Fruit fly (Drosophila melanogaster): ENCODE data around the gene CG18764.

The CG18764 gene

dm6 chr3R:11657786-11658193 lies 31.1 kb downstream of the CG18764 start (continued):
- TF ChIP-seq pnt (GFP tag; optimal IDR thresholded peaks at IDR 0.05) (peak; percentile 35), Doc2 (GFP tag; IDR thresholded peaks at IDR 0.05) (no peak), CG8290 (GFP tag; optimal IDR thresholded peaks at IDR 0.05) (no peak), CG8290 (tag; optimal IDR thresholded peaks at IDR 0.05) (peak in 1 of 2 experiments; percentile 45), ash1 (GFP tag; optimal IDR thresholded peaks at IDR 0.05) (no peak), CG7987 (GFP tag; optimal IDR thresholded peaks at IDR 0.05) (no peak), CG15514 (GFP tag; optimal IDR thresholded peaks at IDR 0.05) (peak; percentile 15), CG18599 (GFP tag; optimal IDR thresholded peaks at IDR 0.05) (peak; percentile 44), zfh2 (GFP tag; optimal IDR thresholded peaks at IDR 0.05) (peak; percentile 52), eyg (GFP tag; optimal IDR thresholded peaks at IDR 0.05) (no peak), CG17359 (tag; optimal IDR thresholded peaks at IDR 0.05) (peak; percentile 30), dpn (GFP tag; optimal IDR thresholded peaks at IDR 0.05) (peak; percentile 4 to 41), Ets97D (GFP tag; optimal IDR thresholded peaks at IDR 0.05) (no peak), Poxn (GFP tag; IDR thresholded peaks at IDR 0.05) (no peak), Hmx (GFP tag; optimal IDR thresholded peaks at IDR 0.05) (no peak), Med (GFP tag) (peak; percentile 81), Dbx (GFP tag; IDR thresholded peaks at IDR 0.05) (0 out of 3 replicates have a peak, but pooled peaks have one; percentile 35), MESR4 (GFP tag; optimal IDR thresholded peaks at IDR 0.05) (no peak), ftz-f1 (GFP tag; optimal IDR thresholded peaks at IDR 0.05) (no peak), repo (GFP tag; optimal IDR thresholded peaks at IDR 0.05) (no peak), CG12769 (tag; optimal IDR thresholded peaks at IDR 0.05) (peak; percentile 74), ind (GFP tag; optimal IDR thresholded peaks at IDR 0.05) (peak; percentile 0), dmrt99B (tag; optimal IDR thresholded peaks at IDR 0.05) (peak; percentile 10), CG3065 (GFP tag; optimal IDR thresholded peaks at IDR 0.05) (no peak), CG17912 (GFP tag; optimal IDR thresholded peaks at IDR 0.05) (no peak), CG6689 (GFP tag; IDR thresholded peaks at IDR 0.05) (0 out of 2 replicates have a peak, but pooled peaks have one; percentile 24), C15 (GFP tag; IDR thresholded peaks at IDR 0.05) (no peak), CG12942 (GFP tag; optimal IDR thresholded peaks at IDR 0.05) (no peak), CG13424 (tag; optimal IDR thresholded peaks at IDR 0.05) (peak; percentile 33), CG2875 (GFP tag; optimal IDR thresholded peaks at IDR 0.05) (no peak), CG30431 (GFP tag; optimal IDR thresholded peaks at IDR 0.05) (no peak), BtbVII (GFP tag; optimal IDR thresholded peaks at IDR 0.05) (peak; percentile 21), CG32532 (GFP tag; IDR thresholded peaks at IDR 0.05) (peak; percentile 66), D (optimal IDR thresholded peaks at IDR 0.05) (no peak), D (GFP tag; optimal IDR thresholded peaks at IDR 0.05) (no peak), CG1233 (GFP tag; optimal IDR thresholded peaks at IDR 0.05) (no peak), CG1529 (GFP tag; optimal IDR thresholded peaks at IDR 0.05) (no peak), CHES-1-like (GFP tag; optimal IDR thresholded peaks at IDR 0.05) (no peak), CG42726 (GFP tag; IDR thresholded peaks at IDR 0.05; ENCODE audit: partially characterized antibody) (no peak), lmd (GFP tag; IDR thresholded peaks at IDR 0.05) (peak; percentile 29; the same call in 1 of the 2 replicates), Bteb2 (GFP tag; optimal IDR thresholded peaks at IDR 0.05) (peak; percentile 9), CG17568 (GFP tag; optimal IDR thresholded peaks at IDR 0.05) (no peak), ewg (GFP tag; optimal IDR thresholded peaks at IDR 0.05) (no peak), CG10565 (GFP tag; optimal IDR thresholded peaks at IDR 0.05) (no peak), CG6272 (GFP tag; IDR thresholded peaks at IDR 0.05) (no peak), corto (GFP tag; optimal IDR thresholded peaks at IDR 0.05) (peak; percentile 73), CG13624 (GFP tag; optimal IDR thresholded peaks at IDR 0.05) (peak; percentile 34), gem (tag; optimal IDR thresholded peaks at IDR 0.05) (peak; percentile 55), CG14860 (GFP tag; IDR thresholded peaks at IDR 0.05; ENCODE audit: partially characterized antibody) (no peak), bcd (GFP tag; optimal IDR thresholded peaks at IDR 0.05) (peak; percentile 29), Antp (GFP tag; optimal IDR thresholded peaks at IDR 0.05) (no peak), CG17328 (GFP tag; IDR thresholded peaks at IDR 0.05) (peak; percentile 55)
